Fruit fly (Drosophila melanogaster) whole organism, pupa: ENCODE results near the gene CG14207.

Experiments
- CG12605 ChIP-seq: fragments of 200-800 bp; sonication (Bioruptor generic); IDR thresholded peaks from 2 replicates; pipeline ENCODE4 v1.3.6; 2022; ENCODE audit warnings: missing biosample characterization, missing genetic modification characterization
- CG14655 ChIP-seq: fragments of 200-800 bp; sonication (Bioruptor generic); optimal IDR thresholded peaks from 3 replicates; lab custom pipeline; 2017; ENCODE audit warnings: mild to moderate bottlenecking, missing biosample characterization, missing genetic modification reagents, missing genetic modification characterization
- CG15710 ChIP-seq: fragments of 200-800 bp; sonication (Bioruptor generic); optimal IDR thresholded peaks from 2 replicates; lab custom pipeline; 2018; ENCODE audit warnings: missing biosample characterization, mild to moderate bottlenecking, missing genetic modification characterization, moderate library complexity
- CG17806 ChIP-seq: fragments of 200-800 bp; sonication (Bioruptor generic); optimal IDR thresholded peaks from 2 replicates; lab custom pipeline; 2018; ENCODE audit warnings: missing biosample characterization, mild to moderate bottlenecking, missing genetic modification characterization, moderate library complexity
- CG32121 ChIP-seq: fragments of 200-800 bp; sonication (Bioruptor generic); IDR thresholded peaks from 2 replicates; pipeline ENCODE4 v1.3.6; 2022; ENCODE audit warnings: missing biosample characterization, missing genetic modification characterization
- CG34367 ChIP-seq: fragments of 200-800 bp; sonication (Bioruptor generic); optimal IDR thresholded peaks from 2 replicates; lab custom pipeline; 2018; ENCODE audit warnings: missing biosample characterization, mild to moderate bottlenecking, missing genetic modification characterization
- CG4496 ChIP-seq: fragments of 200-800 bp; sonication (Bioruptor generic); IDR thresholded peaks from 3 replicates; pipeline ENCODE4 v1.3.6; 2022; ENCODE audit warnings: missing biosample characterization, missing genetic modification characterization
- CG8301 ChIP-seq: fragments of 200-800 bp; sonication (Bioruptor generic); optimal IDR thresholded peaks from 2 replicates; lab custom pipeline; 2018; ENCODE audit warnings: missing biosample characterization, mild to moderate bottlenecking, missing genetic modification characterization
- D1 ChIP-seq: fragments of 200-800 bp; sonication (Bioruptor generic); optimal IDR thresholded peaks from 2 replicates; lab custom pipeline; 2018; ENCODE audit warnings: missing biosample characterization, mild to moderate bottlenecking, missing genetic modification characterization, moderate library complexity
- EcR ChIP-seq: fragments of 200-800 bp; sonication (Bioruptor generic); optimal IDR thresholded peaks from 3 replicates; lab custom pipeline; 2019; ENCODE audit warnings: missing biosample characterization, missing genetic modification characterization, mild to moderate bottlenecking, moderate library complexity, missing genetic modification reagents
- Pif1B ChIP-seq: fragments of 200-800 bp; sonication (Bioruptor generic); optimal IDR thresholded peaks from 3 replicates; lab custom pipeline; 2016; ENCODE audit warnings: missing biosample characterization, missing genetic modification characterization
- fd96Ca ChIP-seq: fragments of 200-800 bp; sonication (Bioruptor generic); IDR thresholded peaks from 3 replicates; pipeline ENCODE4 v1.3.6; 2022; ENCODE audit warnings: missing biosample characterization, missing genetic modification characterization
- gl ChIP-seq: fragments of 200-800 bp; sonication (Bioruptor generic); optimal IDR thresholded peaks from 2 replicates; lab custom pipeline; 2018; ENCODE audit warnings: missing biosample characterization, mild to moderate bottlenecking, missing genetic modification characterization

DNA sequence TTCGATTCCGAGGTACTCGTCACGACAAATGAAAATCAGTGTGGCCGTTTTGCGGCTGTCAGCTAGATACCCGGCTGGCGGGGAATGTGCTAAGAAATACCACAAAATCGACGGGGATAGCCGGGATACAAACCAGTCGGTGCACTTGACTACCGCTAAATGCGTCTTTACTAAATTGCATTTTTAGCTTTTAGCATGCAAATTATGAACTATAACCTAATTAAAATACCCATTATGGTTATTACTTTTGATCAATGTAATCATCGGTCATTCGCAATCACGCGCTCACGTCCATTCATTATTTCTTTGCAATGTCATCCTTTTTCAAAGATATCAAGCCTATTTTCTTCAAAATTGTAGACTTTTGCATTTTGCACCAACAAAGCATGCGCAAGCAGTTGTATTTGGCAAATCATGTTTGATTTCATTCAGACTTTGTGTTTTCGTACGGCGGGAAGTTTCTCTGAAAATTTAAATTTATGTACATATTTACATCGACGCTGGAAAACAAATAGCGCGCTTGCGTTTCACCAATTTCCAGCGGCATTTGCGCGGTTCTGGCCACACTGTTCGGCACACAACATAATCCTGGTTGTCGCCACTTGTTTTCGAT is 33.4 kb downstream of the CG14207 start, which contains the start of gene Rcd-1:
- TF ChIP-seq CG14655 (GFP tag; lab: Kevin White, UChicago) (no peak), D1 (tag; lab: Kevin White, UChicago) (no peak), CG8301 (no peak), fd96Ca (no peak), CG32121 (GFP tag; lab: Robert Waterston, UW) (no peak), CG17806 (tag; lab: Kevin White, UChicago) (no peak), CG15710 (tag; lab: Kevin White, UChicago) (no peak), CG4496 (GFP tag; lab: Robert Waterston, UW) (no peak), EcR (no peak), Pif1B (GFP tag; lab: Kevin White, UChicago) (no peak), gl (no peak), CG12605 (GFP tag; lab: Robert Waterston, UW) (no peak), CG34367 (tag; lab: Kevin White, UChicago) (no peak)
